Fruit fly (Drosophila melanogaster) whole organism: Measurements from ENCODE around the gene CG13615.

Source experiments
- CG8478 ChIP-seq: fragments of >200 bp; optimal IDR thresholded peaks from 2 replicates; lab custom pipeline; 2018; ENCODE audit warnings: inconsistent platforms
- Dll ChIP-seq: fragments of >200 bp; optimal IDR thresholded peaks from 2 replicates; lab custom pipeline; 2017
- EcR ChIP-seq, 2 experiments: fragments of >200 bp; optimal IDR thresholded peaks; 2 replicates each; lab custom pipeline; 2017; ENCODE audit warnings: missing biosample characterization in 2 of 2, missing genetic modification characterization in 2 of 2, missing genetic modification reagents in 2 of 2
- pan ChIP-seq: fragments of >200 bp; optimal IDR thresholded peaks from 2 replicates; lab custom pipeline; 2017
- psq ChIP-seq: fragments of >200 bp; optimal IDR thresholded peaks from 2 replicates; lab custom pipeline; 2017
- usp ChIP-seq: fragments of >200 bp; optimal IDR thresholded peaks from 2 replicates; lab custom pipeline; 2017; ENCODE audit warnings: missing biosample characterization, missing genetic modification characterization, mixed read lengths

CG13615 gene

DNA sequence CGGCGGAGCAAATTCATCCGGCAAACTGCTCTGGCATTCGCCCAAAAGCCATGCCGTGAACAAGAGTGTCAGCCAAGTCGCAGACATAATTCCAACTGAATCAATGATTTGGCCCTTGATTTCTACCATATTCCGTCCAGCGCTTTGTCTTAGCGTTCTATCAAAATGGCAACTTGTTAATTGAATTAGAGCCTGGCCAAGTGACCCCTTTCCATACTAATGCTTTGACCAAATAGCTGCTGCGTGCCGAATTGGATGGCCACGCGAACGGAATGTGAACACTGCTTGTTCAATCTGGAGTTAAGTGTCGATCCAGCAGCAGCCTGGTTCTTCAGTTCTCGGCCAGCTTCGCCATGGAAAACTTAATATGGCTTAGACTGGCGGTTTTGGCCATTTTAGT is at the start of gene CG13615, which contains the start of gene CG5768:
Gene CG13615, plus strand, starts transcription at position 280 of the 400 bp plus-strand sequence.
Gene CG5768, minus strand, starts transcription at position 101 of the 400 bp plus-strand sequence.
- no peak for TF ChIP-seq pan (lab: Kevin White, UChicago)
- no peak for TF ChIP-seq usp
- TF ChIP-seq CG8478 (lab: Kevin White, UChicago) = no peak
- no peak for TF ChIP-seq EcR (GFP tag; optimal IDR thresholded peaks at IDR 0.05; lab: Kevin White, UChicago)
- TF ChIP-seq psq (lab: Kevin White, UChicago) = no peak
- no peak for TF ChIP-seq Dll (lab: Kevin White, UChicago)

DNA sequence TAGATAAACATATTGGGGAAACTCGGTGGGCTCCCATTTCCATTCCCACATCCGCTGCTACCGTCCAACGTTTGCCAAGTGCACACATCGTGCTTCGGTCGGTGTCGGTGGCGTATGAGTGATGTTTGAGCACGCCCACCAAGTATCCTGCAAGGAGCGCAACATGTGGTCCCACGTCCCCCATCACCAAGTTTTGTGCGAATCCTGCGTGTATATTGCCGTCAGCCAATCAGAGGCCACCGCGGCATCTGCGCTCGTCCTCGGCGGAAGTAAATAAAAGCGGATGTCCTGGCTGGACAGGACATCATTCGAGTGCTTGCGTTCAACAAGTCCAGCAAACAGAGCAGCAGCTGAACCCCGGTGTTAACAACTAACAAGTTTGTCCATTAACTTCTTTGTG is 49.1 kb upstream of the CG13615 start, which contains the start of gene Ms:
Gene Ms, plus strand, starts transcription at position 301 of the 400 bp plus-strand sequence.
- TF ChIP-seq usp (no peak), CG8478 (lab: Kevin White, UChicago) (no peak)

DNA sequence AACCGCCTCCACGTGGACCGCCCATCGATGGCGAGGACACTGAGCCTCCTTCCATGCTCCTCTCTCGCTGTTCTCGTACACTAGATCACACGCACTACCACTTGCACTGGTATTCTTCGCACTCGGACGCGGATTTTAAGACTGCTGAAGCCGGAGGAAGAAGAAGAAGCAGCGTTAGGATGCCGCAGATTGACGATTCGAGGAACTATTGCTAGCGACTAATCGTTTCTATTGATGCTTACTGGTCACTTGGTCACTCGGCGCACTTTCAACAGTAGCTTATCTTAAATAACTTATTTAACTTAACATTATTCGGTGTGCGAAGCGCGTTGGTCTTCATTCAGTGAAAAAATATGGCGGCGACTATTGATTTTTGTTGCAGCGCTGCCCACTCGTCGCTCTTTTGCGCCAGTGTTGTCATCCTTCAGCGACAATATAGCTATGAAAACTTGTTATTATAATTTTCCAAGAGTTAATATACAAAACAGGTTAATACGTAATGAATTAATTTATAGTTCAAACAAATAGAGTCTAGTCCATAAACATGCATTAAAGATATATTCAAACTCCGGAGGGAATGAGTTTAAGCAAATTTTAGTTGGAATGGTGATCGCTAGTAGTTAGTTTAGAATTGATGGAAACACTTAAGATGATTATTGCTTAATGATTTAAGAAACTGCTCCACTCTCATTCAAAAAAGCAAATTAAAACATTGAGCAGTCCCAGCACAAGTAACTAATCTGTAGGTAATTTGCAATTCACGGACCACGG is 41.7 kb upstream of the CG13615 start, which contains the start of the genes CG5746 and CG6454:
Gene CG5746, minus strand, starts transcription at position 372 of the 771 bp plus-strand sequence.
Gene CG6454, plus strand, starts transcription at position 763 of the 771 bp plus-strand sequence.
- no peak for TF ChIP-seq psq (lab: Kevin White, UChicago)
- no peak for TF ChIP-seq CG8478 (lab: Kevin White, UChicago)
- TF ChIP-seq EcR (GFP tag; optimal IDR thresholded peaks at IDR 0.05; lab: Kevin White, UChicago) = no peak
- no peak for TF ChIP-seq pan (lab: Kevin White, UChicago)
- no peak for TF ChIP-seq Dll (lab: Kevin White, UChicago)
- TF ChIP-seq usp = no peak

DNA sequence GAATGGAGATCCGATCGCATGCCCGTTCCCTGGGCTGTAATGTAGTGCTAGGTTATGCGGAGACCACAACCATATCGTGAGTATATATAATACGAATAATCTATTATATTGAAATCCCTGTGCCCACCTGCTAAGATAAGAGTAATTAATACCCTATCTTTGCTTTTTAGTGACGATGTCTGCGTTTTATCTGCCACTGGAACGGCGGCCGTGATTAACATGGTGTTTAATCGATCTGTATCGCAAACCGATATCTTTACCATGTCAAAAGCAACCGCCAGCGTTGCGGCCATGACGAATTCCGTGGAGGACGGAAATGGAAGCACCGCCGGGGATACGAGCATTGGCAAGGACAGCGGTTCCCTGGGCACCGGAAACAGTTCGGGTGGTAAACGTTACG is 36.9 kb upstream of the CG13615 start:
- TF ChIP-seq Dll (lab: Kevin White, UChicago) (no peak), psq (lab: Kevin White, UChicago) (no peak), CG8478 (lab: Kevin White, UChicago) (no peak), usp (no peak), pan (lab: Kevin White, UChicago) (no peak), EcR (GFP tag; optimal IDR thresholded peaks at IDR 0.05; lab: Kevin White, UChicago) (no peak)

DNA sequence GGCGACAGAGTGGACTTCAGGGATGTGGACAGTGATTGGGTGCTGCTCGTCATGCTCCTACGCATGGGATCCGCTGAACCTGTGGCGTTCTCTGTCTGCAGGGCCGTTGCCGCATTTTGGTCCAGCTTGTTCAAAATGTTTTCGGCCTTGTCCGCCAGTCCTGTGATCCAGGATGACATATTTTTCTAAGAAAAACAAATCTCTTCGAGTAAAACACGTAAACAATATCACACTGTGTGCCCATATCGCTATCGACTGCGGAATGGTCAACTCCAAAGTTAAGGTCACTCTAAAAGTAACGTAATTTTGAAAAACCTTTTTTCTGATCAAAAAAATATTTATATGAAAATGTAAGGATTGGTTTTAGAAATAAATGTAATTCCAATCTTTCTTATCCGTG is 32.6 kb upstream of the CG13615 start, which contains the start of gene Golgin84:
Gene Golgin84, minus strand, starts transcription at position 241 of the 400 bp plus-strand sequence.
- no peak for TF ChIP-seq Dll (lab: Kevin White, UChicago)
- no peak for TF ChIP-seq CG8478 (lab: Kevin White, UChicago)
- no peak for TF ChIP-seq pan (lab: Kevin White, UChicago)
- no peak for TF ChIP-seq usp
- TF ChIP-seq EcR (GFP tag; optimal IDR thresholded peaks at IDR 0.05; lab: Kevin White, UChicago) = no peak
- no peak for TF ChIP-seq psq (lab: Kevin White, UChicago)

DNA sequence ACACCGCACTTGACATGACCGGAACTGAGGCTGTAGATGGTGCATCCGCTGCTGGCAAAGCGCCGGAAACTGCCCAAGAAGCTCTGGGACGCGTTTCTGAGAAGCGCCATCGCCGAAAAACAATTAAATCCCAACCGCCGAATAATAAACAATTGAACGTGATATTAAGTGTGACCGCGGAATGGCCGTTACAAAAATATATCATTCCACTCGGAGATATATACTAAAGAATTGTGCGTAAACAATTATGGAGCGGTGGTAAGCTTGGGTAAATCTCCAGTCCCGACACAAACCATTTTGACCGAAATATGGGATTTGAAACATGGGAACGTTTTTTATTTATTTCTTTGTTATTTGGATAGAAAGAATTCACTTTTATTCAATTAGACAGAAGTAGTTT is 30.4 kb upstream of the CG13615 start, which contains the start of gene CG18528:
Gene CG18528, minus strand, starts transcription at position 188 of the 400 bp plus-strand sequence.
- no peak for TF ChIP-seq usp
- no peak for TF ChIP-seq psq (lab: Kevin White, UChicago)
- no peak for TF ChIP-seq EcR (GFP tag; optimal IDR thresholded peaks at IDR 0.05; lab: Kevin White, UChicago)
- TF ChIP-seq CG8478 (lab: Kevin White, UChicago) = no peak
- no peak for TF ChIP-seq Dll (lab: Kevin White, UChicago)
- TF ChIP-seq pan (lab: Kevin White, UChicago) = no peak

DNA sequence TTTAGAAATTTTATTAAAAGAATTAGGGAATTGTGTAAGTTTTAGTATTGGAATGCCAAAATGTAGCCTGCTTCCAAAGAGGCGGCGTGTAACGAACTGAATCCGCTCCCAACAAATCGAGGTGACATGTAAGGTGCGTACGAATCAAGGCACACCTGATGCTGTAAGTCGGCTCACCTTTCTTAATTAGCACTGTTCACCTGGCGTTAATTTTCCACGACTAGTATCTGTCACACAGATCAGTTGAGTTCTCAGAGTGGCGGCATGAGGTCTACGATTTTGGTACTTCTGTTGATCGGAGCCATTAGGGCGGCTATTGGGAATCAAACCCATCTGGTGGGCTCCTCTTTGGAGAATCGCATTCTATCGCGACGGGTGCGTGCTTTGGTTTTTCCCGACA is 28.7 kb upstream of the CG13615 start, which contains the start of the genes CG5762 and CG33339:
Gene CG5762, minus strand, starts transcription at position 101 of the 400 bp plus-strand sequence.
Gene CG33339, plus strand, starts transcription at position 265 of the 400 bp plus-strand sequence.
- TF ChIP-seq Dll (lab: Kevin White, UChicago) (no peak), usp (no peak), EcR (GFP tag; optimal IDR thresholded peaks at IDR 0.05; lab: Kevin White, UChicago) (no peak), pan (lab: Kevin White, UChicago) (no peak), CG8478 (lab: Kevin White, UChicago) (no peak), psq (lab: Kevin White, UChicago) (no peak)

DNA sequence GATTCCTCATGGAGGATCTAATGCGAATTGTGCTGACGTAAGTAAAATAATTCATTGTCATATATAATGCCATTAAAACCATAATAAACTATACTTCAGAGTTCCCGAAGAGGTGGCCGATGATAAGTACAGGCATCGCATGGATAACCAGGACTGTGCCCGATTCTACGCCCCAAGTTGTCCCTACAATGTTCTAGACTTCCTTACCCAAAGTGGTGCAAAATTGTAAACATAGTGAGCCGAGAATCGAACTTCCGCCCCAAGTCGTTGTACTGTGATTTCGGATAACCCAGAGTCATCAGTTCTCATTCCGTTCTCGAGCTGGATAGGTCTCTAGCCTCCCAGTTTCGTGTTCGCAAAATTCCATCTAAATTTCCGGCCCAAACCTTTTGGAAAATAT is 27.5 kb upstream of the CG13615 start, which contains the start of gene CG33340:
Gene CG33340, plus strand, starts transcription at position 301 of the 400 bp plus-strand sequence.
- TF ChIP-seq Dll (lab: Kevin White, UChicago) (no peak), pan (lab: Kevin White, UChicago) (no peak), psq (lab: Kevin White, UChicago) (no peak), EcR (GFP tag; optimal IDR thresholded peaks at IDR 0.05; lab: Kevin White, UChicago) (no peak), usp (no peak)

DNA sequence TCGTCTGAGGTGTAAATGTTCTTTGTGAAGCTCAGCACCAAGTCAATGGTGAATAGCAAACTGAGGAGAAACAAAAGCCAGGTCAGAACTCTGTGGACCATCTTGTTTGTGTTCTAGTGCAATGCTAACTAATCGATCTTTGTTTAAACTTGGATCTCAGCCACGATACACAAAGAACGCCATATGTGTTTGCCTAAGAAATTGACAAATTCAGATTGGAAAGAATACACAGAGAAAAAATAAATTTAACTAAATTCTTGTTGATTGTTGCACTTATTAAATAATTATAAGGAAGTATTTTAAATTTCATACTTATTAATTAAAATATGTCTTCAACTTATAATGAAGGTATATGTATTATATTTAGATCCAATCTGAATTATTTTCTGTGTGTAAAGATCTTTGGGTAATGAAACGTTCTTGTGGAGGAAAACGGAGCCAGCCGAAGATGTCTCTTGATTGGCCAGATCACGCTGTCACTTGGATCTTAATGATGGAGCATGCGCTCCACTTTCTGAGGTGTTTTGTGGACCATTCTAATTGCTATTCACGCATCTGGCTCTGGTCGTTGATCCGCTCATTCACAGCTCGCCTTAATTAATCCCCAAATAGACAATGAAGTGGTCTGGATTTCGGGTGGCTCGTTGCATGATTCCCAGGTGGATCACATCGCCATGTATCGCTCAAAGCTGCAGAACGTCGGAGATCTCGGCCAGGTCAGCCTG is 25.3 kb upstream of the CG13615 start, which contains the start of the genes CG17784 and CG13613:
Gene CG17784, minus strand, starts transcription at position 101 of the 725 bp plus-strand sequence.
Gene CG13613, plus strand, starts transcription at position 675 of the 725 bp plus-strand sequence.
- TF ChIP-seq EcR (GFP tag; optimal IDR thresholded peaks at IDR 0.05; lab: Kevin White, UChicago) = no peak
- no peak for TF ChIP-seq usp
- TF ChIP-seq Dll (lab: Kevin White, UChicago) = no peak
- TF ChIP-seq psq (lab: Kevin White, UChicago) = no peak
- TF ChIP-seq pan (lab: Kevin White, UChicago) = no peak
- TF ChIP-seq CG8478 (lab: Kevin White, UChicago) = no peak

DNA sequence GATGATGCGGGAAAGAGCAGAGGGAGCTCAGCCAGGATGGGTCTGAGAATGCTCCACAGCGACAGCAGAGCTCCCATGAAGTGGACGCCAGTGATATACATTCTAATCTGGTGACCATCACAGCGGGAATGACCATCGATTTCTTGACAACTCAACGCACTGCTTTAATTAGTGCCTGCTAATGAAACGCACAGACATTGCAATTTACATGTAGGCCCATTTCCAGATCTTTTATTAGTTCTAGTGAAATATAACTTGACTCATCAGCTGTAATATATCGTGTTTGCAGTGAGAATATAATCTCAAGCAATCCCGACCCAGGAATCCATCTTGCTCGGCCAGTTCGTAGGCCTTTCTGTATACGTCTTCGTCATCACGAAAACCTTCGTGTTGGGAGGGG is 23.2 kb upstream of the CG13615 start, which contains the start of gene CG42811:
Gene CG42811, minus strand, starts transcription at position 101 of the 400 bp plus-strand sequence.
- no peak for TF ChIP-seq EcR (GFP tag; optimal IDR thresholded peaks at IDR 0.05; lab: Kevin White, UChicago)
- no peak for TF ChIP-seq CG8478 (lab: Kevin White, UChicago)
- TF ChIP-seq pan (lab: Kevin White, UChicago) = no peak
- TF ChIP-seq Dll (lab: Kevin White, UChicago) = no peak
- no peak for TF ChIP-seq psq (lab: Kevin White, UChicago)
- no peak for TF ChIP-seq usp

DNA sequence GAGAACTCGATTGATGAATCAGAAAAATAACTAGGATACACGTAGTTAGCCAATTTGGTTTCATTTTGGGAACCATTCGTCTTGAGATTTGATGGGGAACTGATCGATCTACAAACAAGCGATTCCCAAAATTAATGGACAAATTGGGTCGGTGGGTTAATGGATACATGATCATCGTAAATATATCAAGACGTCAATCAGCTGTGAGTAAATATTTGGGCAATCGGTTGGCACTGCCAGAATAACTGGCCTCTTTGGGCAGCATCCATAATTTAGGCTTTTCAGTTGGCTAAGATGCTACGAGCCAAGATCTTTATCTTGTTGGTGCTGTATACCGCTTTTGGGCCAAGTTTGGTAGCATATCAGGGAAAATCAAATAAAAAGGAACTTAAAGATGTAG is 22.3 kb upstream of the CG13615 start, which contains the start of the genes CG42812 and CG33341:
Gene CG42812, minus strand, starts transcription at position 101 of the 400 bp plus-strand sequence.
Gene CG33341, plus strand, starts transcription at position 295 of the 400 bp plus-strand sequence.
- no peak for TF ChIP-seq pan (lab: Kevin White, UChicago)
- no peak for TF ChIP-seq psq (lab: Kevin White, UChicago)
- TF ChIP-seq EcR (GFP tag; optimal IDR thresholded peaks at IDR 0.05; lab: Kevin White, UChicago) = no peak
